Worm (Caenorhabditis elegans) whole organism, late embryonic: ENCODE data around the gene B0507.9.

Source experiments
- F13H6.1 ChIP-seq: sonication (generic microtip); optimal IDR thresholded peaks from 2 replicates; lab custom pipeline; 2016; ENCODE audit warnings: missing genetic modification characterization, missing compliant biosample characterization
- K09A11.1 ChIP-seq: sonication (generic microtip); optimal IDR thresholded peaks from 2 replicates; lab custom pipeline; 2017; ENCODE audit warnings: antibody characterized with exemption, mild to moderate bottlenecking, missing genetic modification characterization, missing compliant biosample characterization; ENCODE audit not compliant: insufficient read depth
- ceh-18 ChIP-seq: sonication (generic microtip); optimal IDR thresholded peaks from 2 replicates; lab custom pipeline; 2016; ENCODE audit warnings: missing genetic modification characterization, missing compliant biosample characterization
- ceh-19 ChIP-seq: fragments of 200-800 bp; sonication (Bioruptor generic); optimal IDR thresholded peaks from 2 replicates; lab custom pipeline; 2018; ENCODE audit warnings: mild to moderate bottlenecking, missing genetic modification characterization, missing compliant biosample characterization
- ceh-2 ChIP-seq: sonication (generic microtip); optimal IDR thresholded peaks from 2 replicates; lab custom pipeline; 2016; ENCODE audit warnings: missing genotype, missing genetic modification characterization, missing compliant biosample characterization
- ceh-24 ChIP-seq: sonication (generic microtip); optimal IDR thresholded peaks from 2 replicates; lab custom pipeline; 2016; ENCODE audit warnings: mild to moderate bottlenecking, missing genetic modification characterization, missing compliant biosample characterization
- ceh-30 ChIP-seq: fragments of 150-350 bp; optimal IDR thresholded peaks from 2 replicates; lab custom pipeline; 2014; ENCODE audit warnings: missing biosample characterization, missing genetic modification characterization
- ceh-34 ChIP-seq: sonication (generic microtip); optimal IDR thresholded peaks from 2 replicates; lab custom pipeline; 2016; ENCODE audit warnings: mild to moderate bottlenecking, missing genetic modification characterization, missing compliant biosample characterization
- ceh-45 ChIP-seq: fragments of 200-800 bp; sonication (Bioruptor generic); IDR thresholded peaks from 2 replicates; pipeline ENCODE4 v1.3.6; 2022; ENCODE audit warnings: missing genetic modification reagents, missing genetic modification characterization, missing compliant biosample characterization
- ceh-9 ChIP-seq: sonication (generic microtip); optimal IDR thresholded peaks from 2 replicates; lab custom pipeline; 2016; ENCODE audit warnings: mild to moderate bottlenecking, missing genetic modification characterization, inconsistent platforms, missing compliant biosample characterization
- che-1 ChIP-seq: sonication (generic microtip); optimal IDR thresholded peaks from 2 replicates; lab custom pipeline; 2016; ENCODE audit warnings: mild to moderate bottlenecking, missing genetic modification characterization, missing compliant biosample characterization
- dve-1 ChIP-seq: sonication (generic microtip); optimal IDR thresholded peaks from 2 replicates; lab custom pipeline; 2017; ENCODE audit warnings: antibody characterized with exemption, mild to moderate bottlenecking, missing genetic modification characterization, missing compliant biosample characterization
- elt-2 ChIP-seq: sonication (generic microtip); optimal IDR thresholded peaks from 2 replicates; lab custom pipeline; 2016; ENCODE audit warnings: missing genetic modification reagents, missing genetic modification characterization, missing compliant biosample characterization
- elt-4 ChIP-seq: sonication (generic microtip); optimal IDR thresholded peaks from 2 replicates; lab custom pipeline; 2016; ENCODE audit warnings: missing genetic modification characterization, missing compliant biosample characterization
- eyg-1 ChIP-seq: sonication (generic microtip); optimal IDR thresholded peaks from 2 replicates; lab custom pipeline; 2016; ENCODE audit warnings: missing genotype, missing genetic modification characterization, missing compliant biosample characterization
- fax-1 ChIP-seq: sonication (generic microtip); optimal IDR thresholded peaks from 2 replicates; lab custom pipeline; 2016; ENCODE audit warnings: missing genotype, missing genetic modification characterization, missing compliant biosample characterization
- fkh-6 ChIP-seq: sonication (generic microtip); optimal IDR thresholded peaks from 2 replicates; lab custom pipeline; 2016; ENCODE audit warnings: missing genetic modification characterization, missing compliant biosample characterization
- gmeb-2 ChIP-seq: sonication (generic microtip); optimal IDR thresholded peaks from 2 replicates; lab custom pipeline; 2016; ENCODE audit warnings: missing genetic modification characterization, inconsistent platforms, missing compliant biosample characterization
- hlh-13 ChIP-seq: fragments of 200-800 bp; sonication (Bioruptor generic); optimal IDR thresholded peaks from 2 replicates; lab custom pipeline; 2018; ENCODE audit warnings: mild to moderate bottlenecking, missing genetic modification characterization, missing compliant biosample characterization
- hlh-15 ChIP-seq: sonication (generic microtip); optimal IDR thresholded peaks from 2 replicates; lab custom pipeline; 2016; ENCODE audit warnings: missing genetic modification characterization, missing compliant biosample characterization
- hlh-6 ChIP-seq: sonication (generic microtip); optimal IDR thresholded peaks from 2 replicates; lab custom pipeline; 2016; ENCODE audit warnings: missing genotype, missing genetic modification characterization, missing compliant biosample characterization
- hlh-8 ChIP-seq: sonication (generic microtip); optimal IDR thresholded peaks from 2 replicates; lab custom pipeline; 2016; ENCODE audit warnings: missing genotype, missing genetic modification characterization, missing compliant biosample characterization
- lin-11 ChIP-seq: fragments of 200-800 bp; sonication (Bioruptor generic); optimal IDR thresholded peaks from 2 replicates; lab custom pipeline; 2018; ENCODE audit warnings: mild to moderate bottlenecking, missing genetic modification characterization, missing compliant biosample characterization
- madf-2 ChIP-seq: sonication (generic microtip); optimal IDR thresholded peaks from 2 replicates; lab custom pipeline; 2017; ENCODE audit warnings: missing genetic modification characterization, missing compliant biosample characterization
- mec-3 ChIP-seq: sonication (generic microtip); optimal IDR thresholded peaks from 2 replicates; lab custom pipeline; 2016; ENCODE audit warnings: borderline replicate concordance, missing genetic modification characterization, missing compliant biosample characterization
- nfya-1 ChIP-seq: sonication (generic microtip); optimal IDR thresholded peaks from 2 replicates; lab custom pipeline; 2017; ENCODE audit warnings: missing genetic modification characterization, mild to moderate bottlenecking, missing compliant biosample characterization, antibody characterized with exemption, moderate library complexity
- nhr-11 ChIP-seq: fragments of 150-350 bp; optimal IDR thresholded peaks from 2 replicates; lab custom pipeline; 2014; ENCODE audit warnings: missing biosample characterization, missing genetic modification characterization
- nhr-232 ChIP-seq: sonication (generic microtip); optimal IDR thresholded peaks from 2 replicates; lab custom pipeline; 2016; ENCODE audit warnings: missing genetic modification characterization, missing compliant biosample characterization
- npax-4 ChIP-seq: sonication (generic microtip); optimal IDR thresholded peaks from 2 replicates; lab custom pipeline; 2016; ENCODE audit warnings: missing genetic modification characterization, missing compliant biosample characterization
- pat-9 ChIP-seq: fragments of 200-800 bp; sonication (Bioruptor generic); optimal IDR thresholded peaks from 2 replicates; lab custom pipeline; 2018; ENCODE audit warnings: mild to moderate bottlenecking, missing genetic modification characterization, moderate library complexity, missing compliant biosample characterization
- pha-2 ChIP-seq: sonication (generic microtip); optimal IDR thresholded peaks from 2 replicates; lab custom pipeline; 2017; ENCODE audit warnings: mild to moderate bottlenecking, missing genetic modification characterization, missing compliant biosample characterization
- pha-4 ChIP-seq: fragments of 150-350 bp; optimal IDR thresholded peaks from 2 replicates; lab custom pipeline; 2018; ENCODE audit warnings: missing biosample characterization, missing genetic modification reagents, missing genetic modification characterization
- sox-2 ChIP-seq: fragments of 200-800 bp; sonication (Bioruptor generic); IDR thresholded peaks from 2 replicates; pipeline ENCODE4 v1.3.6; 2022; ENCODE audit warnings: missing genetic modification reagents, missing genetic modification characterization, missing compliant biosample characterization
- syd-9 ChIP-seq: sonication (generic microtip); optimal IDR thresholded peaks from 2 replicates; lab custom pipeline; 2016; ENCODE audit warnings: mild to moderate bottlenecking, missing genetic modification characterization, moderate library complexity, missing compliant biosample characterization
- tbx-2 ChIP-seq: sonication (generic microtip); optimal IDR thresholded peaks from 2 replicates; lab custom pipeline; 2016; ENCODE audit warnings: missing genetic modification characterization, missing compliant biosample characterization
- tbx-7 ChIP-seq: sonication (generic microtip); optimal IDR thresholded peaks from 2 replicates; lab custom pipeline; 2016; ENCODE audit warnings: missing genotype, missing genetic modification characterization, missing compliant biosample characterization
- unc-3 ChIP-seq, 2 experiments: fragments of 200-800 bp in 1 of 2; sonication (Bioruptor generic) in 1 of 2; sonication (generic microtip) in 1 of 2; conservative IDR thresholded peaks in 1 of 2; optimal IDR thresholded peaks in 1 of 2; 2 replicates each; pipeline versions ENCODE4 v1.3.6 to Lab custom; 2016 to 2022; ENCODE audit warnings: missing compliant biosample characterization in 2 of 2, missing genetic modification characterization in 2 of 2, missing genetic modification reagents in 1 of 2
- unc-55 ChIP-seq: sonication (generic microtip); optimal IDR thresholded peaks from 2 replicates; lab custom pipeline; 2017; ENCODE audit warnings: missing biosample characterization, missing genetic modification reagents, missing genetic modification characterization
- unc-86 ChIP-seq: sonication (generic microtip); optimal IDR thresholded peaks from 2 replicates; lab custom pipeline; 2016; ENCODE audit warnings: missing genetic modification characterization, missing compliant biosample characterization

The B0507.9 gene

ce11 chrV:8754670-8755069 lies 11.2 kb downstream of the B0507.9 start, which contains the start of gene B0507.4:
B0507.4 (plus strand) TSS chrV:8754970.
- TF ChIP-seq npax-4 (tag; lab: Kevin White, UChicago): no peak
- no peak for TF ChIP-seq tbx-2 (tag; lab: Kevin White, UChicago)
- no peak for TF ChIP-seq che-1 (tag; lab: Kevin White, UChicago)
- no peak for TF ChIP-seq lin-11 (tag; lab: Kevin White, UChicago)
- no peak for TF ChIP-seq elt-4 (tag; lab: Kevin White, UChicago)
- TF ChIP-seq ceh-30 (tag; lab: Kevin White, UChicago): no peak
- no peak for TF ChIP-seq nfya-1
- no peak for TF ChIP-seq hlh-6 (tag; lab: Kevin White, UChicago)
- TF ChIP-seq K09A11.1 (tag; lab: Kevin White, UChicago): no peak

- TF ChIP-seq gmeb-2 (tag; lab: Kevin White, UChicago): no peak
- TF ChIP-seq syd-9: no peak
- no peak for TF ChIP-seq unc-86
- no peak for TF ChIP-seq nhr-232 (tag; lab: Kevin White, UChicago)
- TF ChIP-seq ceh-19 (GFP tag; lab: Kevin White, UChicago): no peak
- TF ChIP-seq nhr-11 (tag; lab: Kevin White, UChicago): no peak
- no peak for TF ChIP-seq pat-9 (tag; lab: Kevin White, UChicago)
- no peak for TF ChIP-seq unc-55 (GFP tag; lab: Kevin White, UChicago)
- TF ChIP-seq hlh-15 (tag; lab: Kevin White, UChicago): no peak
- no peak for TF ChIP-seq ceh-45 (GFP tag; lab: Robert Waterston, UW)
- TF ChIP-seq ceh-9: no peak
These were observed 12.4 kb downstream of the B0507.9 start, which contains the start of gene B0507.5 for ce11 chrV:8753395-8753794. B0507.5 (plus strand) TSS chrV:8753695.

- TF ChIP-seq pha-2 (no peak), ceh-2 (tag; lab: Kevin White, UChicago) (no peak), ceh-24 (tag; lab: Kevin White, UChicago) (no peak), eyg-1 (tag; lab: Kevin White, UChicago) (no peak), tbx-7 (tag; lab: Kevin White, UChicago) (no peak), nfya-1 (no peak), hlh-13 (GFP tag; lab: Kevin White, UChicago) (no peak), fax-1 (tag; lab: Kevin White, UChicago) (no peak)
These were observed 20.0 kb downstream of the B0507.9 start, which contains the start of gene B0507.6 for ce11 chrV:8745858-8746257. B0507.6 (plus strand) TSS chrV:8746158.

- no peak for TF ChIP-seq fkh-6 (tag; lab: Kevin White, UChicago)
- no peak for TF ChIP-seq pha-2
- no peak for TF ChIP-seq npax-4 (tag; lab: Kevin White, UChicago)
- no peak for TF ChIP-seq elt-4 (tag; lab: Kevin White, UChicago)
- no peak for TF ChIP-seq elt-2 (tag; lab: Kevin White, UChicago)
- TF ChIP-seq syd-9: no peak
- TF ChIP-seq nhr-232 (tag; lab: Kevin White, UChicago): no peak
- TF ChIP-seq mec-3: no peak
- no peak for TF ChIP-seq ceh-24 (tag; lab: Kevin White, UChicago)
- no peak for TF ChIP-seq pha-4 (tag; lab: Kevin White, UChicago)
- no peak for TF ChIP-seq hlh-8 (tag; lab: Kevin White, UChicago)
- no peak for TF ChIP-seq unc-3 (GFP tag; conservative IDR thresholded peaks at IDR 0.05; lab: Robert Waterston, UW)
- TF ChIP-seq unc-3 (tag; optimal IDR thresholded peaks at IDR 0.05; lab: Kevin White, UChicago): no peak
These were observed 26.7 kb downstream of the B0507.9 start, which contains the start of gene ZC196.2 for ce11 chrV:8739136-8739535. ZC196.2 (plus strand) TSS chrV:8739436.

- TF ChIP-seq dve-1 (tag; lab: Kevin White, UChicago): no peak
- no peak for TF ChIP-seq ceh-34 (tag; lab: Kevin White, UChicago)
- TF ChIP-seq syd-9: no peak
- TF ChIP-seq ceh-24 (tag; lab: Kevin White, UChicago): no peak
- TF ChIP-seq pha-4 (tag; lab: Kevin White, UChicago): no peak
- TF ChIP-seq lin-11 (tag; lab: Kevin White, UChicago): no peak
- TF ChIP-seq sox-2 (GFP tag; lab: Robert Waterston, UW): no peak
- TF ChIP-seq fkh-6 (tag; lab: Kevin White, UChicago): no peak
- TF ChIP-seq elt-4 (tag; lab: Kevin White, UChicago): no peak
- TF ChIP-seq madf-2: no peak
- no peak for TF ChIP-seq F13H6.1 (tag; lab: Kevin White, UChicago)
- no peak for TF ChIP-seq ceh-30 (tag; lab: Kevin White, UChicago)
- no peak for TF ChIP-seq unc-3 (GFP tag; conservative IDR thresholded peaks at IDR 0.05; lab: Robert Waterston, UW)
- no peak for TF ChIP-seq unc-3 (tag; optimal IDR thresholded peaks at IDR 0.05; lab: Kevin White, UChicago)
- TF ChIP-seq hlh-15 (tag; lab: Kevin White, UChicago): no peak
- TF ChIP-seq ceh-18 (tag; lab: Kevin White, UChicago): no peak
- TF ChIP-seq, all 69 proteins: peak for 0
These were observed 29.5 kb downstream of the B0507.9 start, which contains the start of gene ZC196.3 for ce11 chrV:8736369-8736768. ZC196.3 (plus strand) TSS chrV:8736669.
